Worm (Caenorhabditis elegans) whole organism, L3 larva: ENCODE results near the gene ntl-9.

Experiments used
- ceh-16 ChIP-seq: sonication (generic microtip); optimal IDR thresholded peaks from 2 replicates; lab custom pipeline; 2017; ENCODE audit warnings: missing biosample characterization, missing genetic modification characterization
- eor-1 ChIP-seq, 2 experiments: fragments of 150-350 bp; optimal IDR thresholded peaks; 2 replicates each; lab custom pipeline; 2014 to 2018; ENCODE audit warnings: missing biosample characterization in 2 of 2, missing genetic modification characterization in 2 of 2
- nfya-1 ChIP-seq: sonication (generic microtip); optimal IDR thresholded peaks from 2 replicates; lab custom pipeline; 2017; ENCODE audit warnings: missing genetic modification characterization, mild to moderate bottlenecking, missing compliant biosample characterization, antibody characterized with exemption, moderate library complexity; ENCODE audit not compliant: insufficient read depth
- nhr-11 ChIP-seq: fragments of 150-350 bp; optimal IDR thresholded peaks from 2 replicates; lab custom pipeline; 2014; ENCODE audit warnings: missing biosample characterization, missing genetic modification characterization
- pqm-1 ChIP-seq: fragments of 150-350 bp; optimal IDR thresholded peaks from 2 replicates; lab custom pipeline; 2017; ENCODE audit warnings: missing biosample characterization, missing genetic modification characterization, inconsistent platforms
- snpc-4 ChIP-seq: fragments of 150-350 bp; optimal IDR thresholded peaks from 2 replicates; lab custom pipeline; 2014; ENCODE audit warnings: missing biosample characterization, missing genetic modification characterization

- TF ChIP-seq nhr-11 (tag; lab: Kevin White, UChicago) (no peak), snpc-4 (no peak), ceh-16 (tag; lab: Kevin White, UChicago) (no peak), nfya-1 (no peak), pqm-1 (tag; lab: Kevin White, UChicago) (no peak), eor-1 (tag; optimal IDR thresholded peaks at IDR 0.05; lab: Kevin White, UChicago) (no peak)
These were observed 12.1 kb upstream of the ntl-9 start, which contains the start of the genes C26E6.12 and eri-9 for ce11 chrIII:4932203-4932699.
